Worm (Caenorhabditis elegans): Measurements from ENCODE around the gene srg-50.

DNA sequence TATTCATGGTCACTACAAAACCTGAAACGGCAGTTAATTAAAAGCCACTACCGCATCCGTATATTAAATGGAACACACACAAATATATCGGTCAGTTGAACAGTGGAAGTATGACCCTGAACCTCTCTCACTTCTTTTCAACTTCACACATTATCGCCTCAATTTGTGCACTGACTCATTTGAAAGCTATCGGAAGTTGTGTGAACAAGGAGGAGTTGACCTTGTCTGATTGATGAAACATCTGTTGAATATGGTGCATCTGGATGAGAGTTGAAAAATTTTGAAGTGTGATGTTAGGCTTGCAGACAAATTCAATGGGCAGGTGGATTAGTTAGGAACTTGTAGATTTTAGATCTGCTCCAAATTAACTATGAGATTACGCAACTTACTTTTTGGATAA, 22.5 kb upstream of the srg-50 start:
- TF ChIP-seq nhr-76 (tag; optimal IDR thresholded peaks at IDR 0.05) (no peak), aly-2 (tag; optimal IDR thresholded peaks at IDR 0.05) (no peak), pha-4 (GFP tag; IDR thresholded peaks at IDR 0.05) (no peak), pha-4 (tag; optimal IDR thresholded peaks at IDR 0.05) (no peak), dpl-1 (GFP tag; optimal IDR thresholded peaks at IDR 0.05) (no peak), egl-27 (tag; optimal IDR thresholded peaks at IDR 0.05) (no peak), lin-39 (tag; optimal IDR thresholded peaks at IDR 0.05) (no peak)
